Worm (Caenorhabditis elegans) whole organism, L2 larva: Measurements from ENCODE around the gene C06E4.1.

ENCODE experiments used
- C34F6.9 ChIP-seq: fragments of 150-350 bp; optimal IDR thresholded peaks from 2 replicates; lab custom pipeline; 2014; ENCODE audit warnings: missing biosample characterization, missing genetic modification characterization
- R02D3.7 ChIP-seq: fragments of 150-350 bp; optimal IDR thresholded peaks from 2 replicates; lab custom pipeline; 2014; ENCODE audit warnings: missing biosample characterization, missing genetic modification characterization
- Y55F3AM.14 ChIP-seq: fragments of 200-800 bp; sonication (Bioruptor generic); optimal IDR thresholded peaks from 2 replicates; lab custom pipeline; 2018; ENCODE audit warnings: mild to moderate bottlenecking, missing genetic modification characterization, missing compliant biosample characterization
- aly-2 ChIP-seq: fragments of 150-350 bp; optimal IDR thresholded peaks from 2 replicates; lab custom pipeline; 2014; ENCODE audit warnings: missing biosample characterization, missing genetic modification characterization
- ama-1 ChIP-seq: fragments of 150-350 bp; optimal IDR thresholded peaks from 2 replicates; lab custom pipeline; 2018; ENCODE audit warnings: inconsistent platforms
- ceh-82 ChIP-seq: fragments of 150-350 bp; optimal IDR thresholded peaks from 2 replicates; lab custom pipeline; 2014; ENCODE audit warnings: missing biosample characterization, missing genetic modification characterization
- crh-2 ChIP-seq: sonication (generic microtip); optimal IDR thresholded peaks from 2 replicates; lab custom pipeline; 2017; ENCODE audit warnings: missing biosample characterization, missing genetic modification characterization
- dmd-4 ChIP-seq: sonication (generic microtip); optimal IDR thresholded peaks from 2 replicates; lab custom pipeline; 2017; ENCODE audit warnings: missing biosample characterization, missing genetic modification characterization
- elt-3 ChIP-seq: sonication (generic microtip); optimal IDR thresholded peaks from 2 replicates; lab custom pipeline; 2017; ENCODE audit warnings: missing biosample characterization, missing genetic modification characterization
- fos-1 ChIP-seq: fragments of 150-350 bp; optimal IDR thresholded peaks from 2 replicates; lab custom pipeline; 2014; ENCODE audit warnings: missing biosample characterization, missing genetic modification characterization
- lin-11 ChIP-seq: fragments of 150-350 bp; sonication (generic microtip); optimal IDR thresholded peaks from 2 replicates; lab custom pipeline; 2014; ENCODE audit warnings: missing biosample characterization, missing genetic modification characterization, inconsistent platforms, mixed read lengths
- lin-13 ChIP-seq: fragments of 150-350 bp; optimal IDR thresholded peaks from 2 replicates; lab custom pipeline; 2014; ENCODE audit warnings: missing biosample characterization, missing genetic modification reagents, missing genetic modification characterization
- lin-39 ChIP-seq: fragments of 150-350 bp; optimal IDR thresholded peaks from 2 replicates; lab custom pipeline; 2014; ENCODE audit warnings: missing biosample characterization, missing genetic modification reagents, missing genetic modification characterization
- mab-5 ChIP-seq: fragments of 150-350 bp; optimal IDR thresholded peaks from 2 replicates; lab custom pipeline; 2014; ENCODE audit warnings: missing biosample characterization, missing genetic modification characterization
- mbf-1 ChIP-seq: sonication (generic microtip); optimal IDR thresholded peaks from 2 replicates; lab custom pipeline; 2017; ENCODE audit warnings: missing biosample characterization, missing genetic modification characterization
- mdl-1 ChIP-seq, 2 experiments: fragments of 150-350 bp in 1 of 2; sonication (generic microtip) in 1 of 2; optimal IDR thresholded peaks; 2 replicates each; lab custom pipeline; 2017; ENCODE audit warnings: missing biosample characterization in 2 of 2, missing genetic modification characterization in 2 of 2
- nhr-10 ChIP-seq: sonication (generic microtip); optimal IDR thresholded peaks from 2 replicates; lab custom pipeline; 2017; ENCODE audit warnings: missing biosample characterization, missing genetic modification characterization
- nhr-11 ChIP-seq: fragments of 150-350 bp; optimal IDR thresholded peaks from 2 replicates; lab custom pipeline; 2014; ENCODE audit warnings: missing biosample characterization, missing genetic modification characterization
- nhr-12 ChIP-seq: fragments of 150-350 bp; optimal IDR thresholded peaks from 2 replicates; lab custom pipeline; 2014; ENCODE audit warnings: missing biosample characterization, missing genetic modification characterization
- nhr-129 ChIP-seq: fragments of 150-350 bp; optimal IDR thresholded peaks from 2 replicates; lab custom pipeline; 2014; ENCODE audit warnings: missing biosample characterization, missing genetic modification characterization
- nhr-21 ChIP-seq: fragments of 150-350 bp; optimal IDR thresholded peaks from 2 replicates; lab custom pipeline; 2014; ENCODE audit warnings: missing biosample characterization, missing genetic modification characterization
- nhr-23 ChIP-seq: fragments of 150-350 bp; optimal IDR thresholded peaks from 2 replicates; lab custom pipeline; 2014; ENCODE audit warnings: missing biosample characterization, missing genetic modification reagents, missing genetic modification characterization
- nhr-237 ChIP-seq: fragments of 150-350 bp; optimal IDR thresholded peaks from 2 replicates; lab custom pipeline; 2014; ENCODE audit warnings: missing biosample characterization, missing genetic modification characterization
- nhr-25 ChIP-seq: fragments of 150-350 bp; sonication (generic microtip); optimal IDR thresholded peaks from 3 replicates; lab custom pipeline; 2014; ENCODE audit warnings: missing biosample characterization, missing genetic modification characterization
- nhr-6 ChIP-seq: fragments of 150-350 bp; optimal IDR thresholded peaks from 2 replicates; lab custom pipeline; 2014; ENCODE audit warnings: missing biosample characterization, missing genetic modification characterization
- nhr-77 ChIP-seq: fragments of 150-350 bp; optimal IDR thresholded peaks from 2 replicates; lab custom pipeline; 2014; ENCODE audit warnings: missing biosample characterization, missing genetic modification characterization
- peb-1 ChIP-seq: fragments of 150-350 bp; optimal IDR thresholded peaks from 2 replicates; lab custom pipeline; 2014; ENCODE audit warnings: missing biosample characterization, missing genetic modification characterization
- skn-1 ChIP-seq: sonication (generic microtip); optimal IDR thresholded peaks from 2 replicates; lab custom pipeline; 2017; ENCODE audit warnings: missing biosample characterization, missing genetic modification characterization
- sma-3 ChIP-seq: sonication (generic microtip); optimal IDR thresholded peaks from 2 replicates; lab custom pipeline; 2016; ENCODE audit warnings: missing genetic modification reagents, missing genetic modification characterization, missing compliant biosample characterization
- sma-9 ChIP-seq, 2 experiments: fragments of 150-350 bp in 1 of 2; sonication (generic microtip) in 1 of 2; optimal IDR thresholded peaks; 2 replicates each; lab custom pipeline; 2014 to 2016; ENCODE audit warnings: missing genetic modification characterization in 2 of 2, mild to moderate bottlenecking in 1 of 2, missing biosample characterization in 1 of 2, missing compliant biosample characterization in 1 of 2, missing genetic modification reagents in 1 of 2, moderate library complexity in 1 of 2
- snpc-4 ChIP-seq: fragments of 150-350 bp; optimal IDR thresholded peaks from 2 replicates; lab custom pipeline; 2014; ENCODE audit warnings: missing biosample characterization, missing genetic modification characterization
- unc-55 ChIP-seq: fragments of 150-350 bp; sonication (generic microtip); optimal IDR thresholded peaks from 3 replicates; lab custom pipeline; 2014; ENCODE audit warnings: missing biosample characterization, missing genetic modification reagents, missing genetic modification characterization
- unc-62 ChIP-seq: fragments of 150-350 bp; optimal IDR thresholded peaks from 2 replicates; lab custom pipeline; 2014; ENCODE audit warnings: missing biosample characterization, missing genetic modification reagents, missing genetic modification characterization
- zag-1 ChIP-seq: fragments of 150-350 bp; optimal IDR thresholded peaks from 2 replicates; lab custom pipeline; 2014; ENCODE audit warnings: missing biosample characterization, missing genetic modification characterization
- ztf-1 ChIP-seq: fragments of 200-800 bp; sonication (Bioruptor generic); conservative IDR thresholded peaks from 2 replicates; pipeline ENCODE4 v1.3.6; 2022; ENCODE audit warnings: missing genetic modification characterization, missing compliant biosample characterization
- ztf-11 ChIP-seq: sonication (generic microtip); optimal IDR thresholded peaks from 2 replicates; lab custom pipeline; 2017; ENCODE audit warnings: missing biosample characterization, missing genetic modification characterization
- ztf-4 ChIP-seq: fragments of 150-350 bp; optimal IDR thresholded peaks from 2 replicates; lab custom pipeline; 2014; ENCODE audit warnings: missing biosample characterization, missing genetic modification characterization

C06E4.1 gene

ce11 chrIV:7305325-7305724 is 22.3 kb downstream of the C06E4.1 start, which contains the start of gene npr-27:
Gene npr-27 (plus strand): TSS chrIV:7305625.
- TF ChIP-seq skn-1 (tag; lab: Kevin White, UChicago) (no peak), sma-9 (GFP tag; optimal IDR thresholded peaks at IDR 0.05; lab: Kevin White, UChicago) (no peak), sma-9 (tag; optimal IDR thresholded peaks at IDR 0.05; lab: Kevin White, UChicago) (no peak), crh-2 (tag; lab: Kevin White, UChicago) (no peak), unc-62 (no peak), fos-1 (tag; lab: Kevin White, UChicago) (no peak), nhr-77 (no peak), nhr-11 (tag; lab: Kevin White, UChicago) (no peak), ztf-4 (no peak), dmd-4 (no peak), sma-3 (GFP tag; lab: Kevin White, UChicago) (no peak), lin-39 (no peak), mbf-1 (tag; lab: Kevin White, UChicago) (no peak), nhr-21 (tag; lab: Kevin White, UChicago) (no peak), lin-11 (tag; lab: Kevin White, UChicago) (no peak), lin-13 (GFP tag; lab: Kevin White, UChicago) (no peak), aly-2 (tag; lab: Kevin White, UChicago) (no peak), R02D3.7 (no peak), mab-5 (no peak), nhr-237 (tag; lab: Kevin White, UChicago) (no peak), unc-55 (GFP tag; lab: Kevin White, UChicago) (no peak)

- no peak for TF ChIP-seq ceh-82 (tag; lab: Kevin White, UChicago)
These were observed 25.9 kb downstream of the C06E4.1 start, which contains the start of gene F42C5.6 for ce11 chrIV:7308974-7309373. Gene F42C5.6 (minus strand): TSS chrIV:7309074.

ce11 chrIV:7309678-7310077 is 26.6 kb downstream of the C06E4.1 start:
- TF ChIP-seq ama-1 (lab: Kevin White, UChicago), result no peak
- TF ChIP-seq lin-39, result no peak
- no peak for TF ChIP-seq R02D3.7
- TF ChIP-seq nhr-23 (tag; lab: Kevin White, UChicago), result no peak
- no peak for TF ChIP-seq lin-11 (tag; lab: Kevin White, UChicago)
- TF ChIP-seq dmd-4, result no peak
- TF ChIP-seq zag-1 (tag; lab: Kevin White, UChicago), result no peak
- TF ChIP-seq C34F6.9 (tag; lab: Kevin White, UChicago), result no peak
- TF ChIP-seq nhr-10 (tag; lab: Kevin White, UChicago), result no peak
- peak; percentile 19 for TF ChIP-seq crh-2 (tag; lab: Kevin White, UChicago)
- no peak for TF ChIP-seq nhr-6
- TF ChIP-seq nhr-237 (tag; lab: Kevin White, UChicago), result no peak
- peak; percentile 65 for TF ChIP-seq nhr-25
- TF ChIP-seq ztf-1 (GFP tag; lab: Robert Waterston, UW), result no peak
- TF ChIP-seq ztf-11 (tag; lab: Kevin White, UChicago), result no peak
- TF ChIP-seq peb-1 (tag; lab: Kevin White, UChicago), result no peak
- TF ChIP-seq mab-5, result no peak
- no peak for TF ChIP-seq elt-3 (tag; lab: Kevin White, UChicago)
- TF ChIP-seq, all 48 proteins: peak for 2

ce11 chrIV:7310410-7310809 is 27.4 kb downstream of the C06E4.1 start, which contains the start of gene grl-4:
Gene grl-4 (minus strand): TSS chrIV:7310760.
- TF ChIP-seq Y55F3AM.14 (peak; percentile 3), nhr-129 (tag; lab: Kevin White, UChicago) (no peak)

ce11 chrIV:7310842-7311241 is 27.8 kb downstream of the C06E4.1 start:
- TF ChIP-seq lin-11 (tag; lab: Kevin White, UChicago) (no peak), mdl-1 (tag; optimal IDR thresholded peaks at IDR 0.05; lab: Kevin White, UChicago) (no peak), snpc-4 (tag; lab: Kevin White, UChicago) (no peak), nhr-12 (tag; lab: Kevin White, UChicago) (no peak), nhr-23 (tag; lab: Kevin White, UChicago) (no peak), unc-55 (GFP tag; lab: Kevin White, UChicago) (no peak)
